Worm (Caenorhabditis elegans) whole organism, L3 larva: Measurements from ENCODE around the gene cht-4.

Experiments
- R02D3.7 ChIP-seq: fragments of 150-350 bp; optimal IDR thresholded peaks from 2 replicates; lab custom pipeline; 2014; ENCODE audit warnings: missing biosample characterization, missing genetic modification characterization
- aly-2 ChIP-seq: fragments of 150-350 bp; optimal IDR thresholded peaks from 2 replicates; lab custom pipeline; 2014; ENCODE audit warnings: missing biosample characterization, missing genetic modification characterization
- ama-1 ChIP-seq: fragments of 150-350 bp; optimal IDR thresholded peaks from 2 replicates; lab custom pipeline; 2018
- ceh-28 ChIP-seq: fragments of 150-350 bp; optimal IDR thresholded peaks from 2 replicates; lab custom pipeline; 2014; ENCODE audit warnings: missing biosample characterization, missing genetic modification reagents, missing genetic modification characterization
- ceh-82 ChIP-seq: fragments of 150-350 bp; optimal IDR thresholded peaks from 2 replicates; lab custom pipeline; 2014; ENCODE audit warnings: missing biosample characterization, missing genetic modification characterization
- ceh-9 ChIP-seq: sonication (generic microtip); optimal IDR thresholded peaks from 2 replicates; lab custom pipeline; 2018; ENCODE audit warnings: missing biosample characterization, missing genetic modification characterization
- daf-12 ChIP-seq: fragments of 150-350 bp; optimal IDR thresholded peaks from 2 replicates; lab custom pipeline; 2014; ENCODE audit warnings: missing biosample characterization, missing genetic modification reagents, missing genetic modification characterization
- egl-5 ChIP-seq: fragments of 150-350 bp; optimal IDR thresholded peaks from 2 replicates; lab custom pipeline; 2017; ENCODE audit warnings: missing biosample characterization, missing genetic modification reagents, missing genetic modification characterization, inconsistent platforms
- elt-1 ChIP-seq: fragments of 150-350 bp; optimal IDR thresholded peaks from 2 replicates; lab custom pipeline; 2014; ENCODE audit warnings: missing biosample characterization, missing genetic modification characterization
- elt-2 ChIP-seq: sonication (generic microtip); optimal IDR thresholded peaks from 2 replicates; lab custom pipeline; 2016; ENCODE audit warnings: missing genetic modification reagents, mild to moderate bottlenecking, missing genetic modification characterization, missing compliant biosample characterization
- elt-3 ChIP-seq, 3 experiments: fragments of 150-350 bp in 1 of 3; sonication (generic microtip) in 2 of 3; optimal IDR thresholded peaks; 2 replicates in 2 of 3; 4 replicates in 1 of 3; lab custom pipeline; 2014 to 2017; ENCODE audit warnings: missing biosample characterization in 3 of 3, missing genetic modification characterization in 3 of 3
- eor-1 ChIP-seq, 2 experiments: fragments of 150-350 bp; optimal IDR thresholded peaks; 2 replicates each; lab custom pipeline; 2014 to 2018; ENCODE audit warnings: missing biosample characterization in 2 of 2, missing genetic modification characterization in 2 of 2
- fkh-10 ChIP-seq: sonication (generic microtip); optimal IDR thresholded peaks from 2 replicates; lab custom pipeline; 2017; ENCODE audit warnings: missing biosample characterization, missing genetic modification reagents, missing genetic modification characterization
- fkh-2 ChIP-seq: fragments of 150-350 bp; optimal IDR thresholded peaks from 2 replicates; lab custom pipeline; 2014; ENCODE audit warnings: missing biosample characterization, missing genetic modification reagents, missing genetic modification characterization
- fos-1 ChIP-seq: fragments of 150-350 bp; optimal IDR thresholded peaks from 2 replicates; lab custom pipeline; 2014; ENCODE audit warnings: missing biosample characterization, missing genetic modification characterization
- hmg-11 ChIP-seq: sonication (generic microtip); optimal IDR thresholded peaks from 2 replicates; lab custom pipeline; 2016; ENCODE audit warnings: missing genetic modification characterization, missing compliant biosample characterization
- jun-1 ChIP-seq: fragments of 150-350 bp; optimal IDR thresholded peaks from 2 replicates; lab custom pipeline; 2014; ENCODE audit warnings: missing biosample characterization, missing genetic modification reagents, missing genetic modification characterization
- lin-15B ChIP-seq: fragments of 150-350 bp; optimal IDR thresholded peaks from 2 replicates; lab custom pipeline; 2014; ENCODE audit warnings: missing biosample characterization, missing genetic modification characterization
- lin-39 ChIP-seq: fragments of 150-350 bp; optimal IDR thresholded peaks from 2 replicates; lab custom pipeline; 2018; ENCODE audit warnings: missing biosample characterization, missing genetic modification reagents, missing genetic modification characterization
- lsy-12 ChIP-seq: sonication (generic microtip); optimal IDR thresholded peaks from 2 replicates; lab custom pipeline; 2016; ENCODE audit warnings: mild to moderate bottlenecking, missing genetic modification characterization, missing compliant biosample characterization
- mdl-1 ChIP-seq: fragments of 150-350 bp; optimal IDR thresholded peaks from 2 replicates; lab custom pipeline; 2014; ENCODE audit warnings: missing biosample characterization, missing genetic modification characterization
- nfya-1 ChIP-seq: sonication (generic microtip); optimal IDR thresholded peaks from 2 replicates; lab custom pipeline; 2017; ENCODE audit warnings: missing genetic modification characterization, mild to moderate bottlenecking, missing compliant biosample characterization, antibody characterized with exemption, moderate library complexity; ENCODE audit not compliant: insufficient read depth
- nhr-12 ChIP-seq: fragments of 150-350 bp; optimal IDR thresholded peaks from 2 replicates; lab custom pipeline; 2014; ENCODE audit warnings: missing biosample characterization, missing genetic modification characterization
- nhr-23 ChIP-seq: fragments of 150-350 bp; optimal IDR thresholded peaks from 2 replicates; lab custom pipeline; 2014; ENCODE audit warnings: missing biosample characterization, missing genetic modification reagents, missing genetic modification characterization
- nhr-237 ChIP-seq: fragments of 150-350 bp; optimal IDR thresholded peaks from 2 replicates; lab custom pipeline; 2014; ENCODE audit warnings: missing biosample characterization, missing genetic modification characterization
- nhr-43 ChIP-seq: sonication (generic microtip); optimal IDR thresholded peaks from 2 replicates; lab custom pipeline; 2016; ENCODE audit warnings: mild to moderate bottlenecking, missing genetic modification characterization, missing compliant biosample characterization; ENCODE audit not compliant: poor library complexity, severe bottlenecking
- nhr-67 ChIP-seq: fragments of 150-350 bp; optimal IDR thresholded peaks from 2 replicates; lab custom pipeline; 2014; ENCODE audit warnings: missing biosample characterization, missing genetic modification characterization
- nhr-76 ChIP-seq: fragments of 150-350 bp; sonication (generic microtip); optimal IDR thresholded peaks from 5 replicates; lab custom pipeline; 2014; ENCODE audit warnings: missing biosample characterization, missing genetic modification characterization
- pha-4 ChIP-seq: fragments of 150-350 bp; optimal IDR thresholded peaks from 2 replicates; lab custom pipeline; 2014; ENCODE audit warnings: missing biosample characterization, missing genetic modification reagents, missing genetic modification characterization
- pqm-1 ChIP-seq: fragments of 150-350 bp; optimal IDR thresholded peaks from 2 replicates; lab custom pipeline; 2017; ENCODE audit warnings: missing biosample characterization, missing genetic modification characterization, inconsistent platforms
- sea-2 ChIP-seq: fragments of 150-350 bp; sonication (generic microtip); optimal IDR thresholded peaks from 4 replicates; lab custom pipeline; 2014; ENCODE audit warnings: missing biosample characterization, missing genetic modification reagents, missing genetic modification characterization
- skn-1 ChIP-seq: fragments of 150-350 bp; optimal IDR thresholded peaks from 2 replicates; lab custom pipeline; 2014; ENCODE audit warnings: missing biosample characterization, missing genetic modification characterization
- snpc-4 ChIP-seq: fragments of 150-350 bp; optimal IDR thresholded peaks from 2 replicates; lab custom pipeline; 2014; ENCODE audit warnings: missing biosample characterization, missing genetic modification characterization
- unc-39 ChIP-seq: sonication (generic microtip); optimal IDR thresholded peaks from 4 replicates; lab custom pipeline; 2017; ENCODE audit warnings: missing biosample characterization, missing genetic modification characterization
- ztf-11 ChIP-seq: fragments of 150-350 bp; optimal IDR thresholded peaks from 2 replicates; lab custom pipeline; 2014; ENCODE audit warnings: missing biosample characterization, missing genetic modification characterization

cht-4 gene

DNA sequence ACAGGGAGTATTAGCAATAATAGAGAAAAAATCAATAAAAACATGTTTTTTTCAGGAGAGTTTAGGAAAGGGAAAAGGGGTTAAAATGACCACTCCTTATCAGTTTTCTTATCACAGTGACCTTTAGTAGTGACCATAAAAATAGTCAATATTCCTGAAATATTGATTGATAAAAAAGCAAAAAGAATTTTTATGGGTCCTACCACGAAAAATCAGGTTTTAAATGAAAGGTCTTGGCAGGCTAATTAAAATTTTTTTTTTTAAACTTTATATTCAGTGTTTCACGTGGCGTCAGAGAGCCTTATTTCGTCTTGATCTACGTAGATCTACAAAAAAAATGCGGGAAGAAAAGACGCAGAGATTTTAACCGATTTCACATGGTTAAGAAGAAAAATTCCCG lies at the start of gene cht-4:
TSS of gene cht-4 (minus strand) at position 101 of the 400 bp plus-strand sequence.
- no peak for TF ChIP-seq pha-4
- no peak for TF ChIP-seq skn-1 (tag; lab: Kevin White, UChicago)
- no peak for TF ChIP-seq ceh-9 (tag; lab: Kevin White, UChicago)
- TF ChIP-seq lin-15B (tag; lab: Kevin White, UChicago), result no peak
- no peak for TF ChIP-seq nhr-43 (tag; lab: Kevin White, UChicago)
- TF ChIP-seq daf-12 (tag; lab: Kevin White, UChicago), result no peak
- no peak for TF ChIP-seq hmg-11 (tag; lab: Kevin White, UChicago)
- no peak for TF ChIP-seq nhr-76 (tag; lab: Kevin White, UChicago)
- TF ChIP-seq nhr-67, result no peak
- no peak for TF ChIP-seq lsy-12
- no peak for TF ChIP-seq R02D3.7 (tag; lab: Kevin White, UChicago)
- TF ChIP-seq nfya-1, result no peak
- no peak for TF ChIP-seq elt-2 (tag; lab: Kevin White, UChicago)
- TF ChIP-seq nhr-12 (tag; lab: Kevin White, UChicago), result no peak

DNA sequence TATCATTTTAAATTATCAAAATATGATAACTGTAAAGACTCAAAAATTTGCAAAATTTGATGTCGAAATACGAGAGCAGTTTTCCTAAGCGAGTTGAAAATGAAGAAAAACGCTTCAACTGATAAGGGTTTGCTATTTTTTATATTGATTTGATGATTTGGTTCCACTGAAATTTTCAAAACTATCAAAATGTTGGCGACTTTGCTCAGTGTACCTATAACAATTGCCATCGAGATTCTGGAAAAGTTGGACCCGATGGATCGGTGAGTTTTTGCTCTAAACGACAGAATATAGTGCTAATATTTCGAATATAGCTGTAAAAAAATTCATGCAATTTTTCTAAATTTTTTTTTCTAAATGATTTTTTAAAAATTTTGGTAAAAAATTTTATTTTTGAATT lies 48.5 kb upstream of the cht-4 start, which contains the start of the genes fbxa-13 and Y22D7AR.2:
TSS of gene fbxa-13 (minus strand) at position 101 of the 400 bp plus-strand sequence.
TSS of gene Y22D7AR.2 (plus strand) at position 148 of the 400 bp plus-strand sequence.
- TF ChIP-seq pqm-1 (no peak), nfya-1 (no peak), lsy-12 (no peak), fos-1 (tag; lab: Kevin White, UChicago) (no peak)

DNA sequence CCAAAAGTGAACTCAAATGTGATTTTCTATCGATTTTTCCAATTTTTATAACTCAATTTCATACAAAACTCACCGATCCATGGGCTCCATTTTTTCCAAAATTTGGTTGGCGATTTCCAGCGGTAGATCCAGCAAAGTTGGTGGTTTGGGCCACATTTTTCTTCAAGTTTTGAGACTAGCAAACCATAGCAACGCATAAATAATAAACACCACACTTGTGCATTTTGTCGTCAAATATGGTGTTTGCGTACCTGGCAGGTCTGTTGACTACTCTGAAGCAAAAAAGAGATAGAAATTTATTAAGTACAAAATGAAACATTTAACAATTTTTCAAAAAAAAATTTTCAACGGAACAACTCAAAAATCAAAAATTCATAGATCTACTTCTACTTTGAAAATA lies 48.1 kb upstream of the cht-4 start:
- TF ChIP-seq lin-15B (tag; lab: Kevin White, UChicago) (peak; percentile 13), elt-2 (tag; lab: Kevin White, UChicago) (no peak), nhr-43 (tag; lab: Kevin White, UChicago) (no peak), unc-39 (tag; lab: Kevin White, UChicago) (no peak), mdl-1 (tag; lab: Kevin White, UChicago) (no peak), nhr-237 (tag; lab: Kevin White, UChicago) (no peak), hmg-11 (tag; lab: Kevin White, UChicago) (peak; percentile 68), nfya-1 (no peak)

- no peak for TF ChIP-seq elt-3 (tag; optimal IDR thresholded peaks at IDR 0.05; lab: Kevin White, UChicago)
These were observed 46.7 kb upstream of the cht-4 start for ce11 chrIII:1704020-1704419.

- no peak for TF ChIP-seq ceh-82 (tag; lab: Kevin White, UChicago)
- no peak for TF ChIP-seq ama-1 (lab: Kevin White, UChicago)
- TF ChIP-seq snpc-4 (tag; lab: Kevin White, UChicago), result no peak
- TF ChIP-seq egl-5 (tag; lab: Kevin White, UChicago), result no peak
These were observed 45.1 kb upstream of the cht-4 start, which contains the start of gene spex-3 for ce11 chrIII:1702337-1702736. spex-3 (minus strand) TSS chrIII:1702437.

- TF ChIP-seq ceh-28 (tag; lab: Kevin White, UChicago), result no peak
- TF ChIP-seq jun-1 (tag; lab: Kevin White, UChicago), result no peak
- TF ChIP-seq elt-2 (tag; lab: Kevin White, UChicago), result peak; percentile 83
- TF ChIP-seq pha-4, result peak; percentile 12
- peak; percentile 32 for TF ChIP-seq pqm-1
These were observed 41.6 kb upstream of the cht-4 start, which contains the start of gene fbxa-74 for ce11 chrIII:1698842-1699241. fbxa-74 (minus strand) TSS chrIII:1698986.

ce11 chrIII:1695006-1695405 lies 37.7 kb upstream of the cht-4 start, which contains the start of gene srd-64:
srd-64 (minus strand) TSS chrIII:1695106.
- TF ChIP-seq nhr-43 (tag; lab: Kevin White, UChicago) (no peak), nfya-1 (no peak), eor-1 (tag; optimal IDR thresholded peaks at IDR 0.05; lab: Kevin White, UChicago) (no peak), jun-1 (tag; lab: Kevin White, UChicago) (no peak), lin-39 (tag; lab: Kevin White, UChicago) (no peak), aly-2 (tag; lab: Kevin White, UChicago) (no peak), ztf-11 (tag; lab: Kevin White, UChicago) (no peak), sea-2 (no peak), egl-5 (tag; lab: Kevin White, UChicago) (no peak), fkh-10 (GFP tag; lab: Kevin White, UChicago) (no peak), fkh-2 (tag; lab: Kevin White, UChicago) (no peak), nhr-237 (tag; lab: Kevin White, UChicago) (no peak), nhr-67 (no peak), nhr-23 (no peak), elt-1 (tag; lab: Kevin White, UChicago) (no peak), ceh-9 (tag; lab: Kevin White, UChicago) (no peak), hmg-11 (tag; lab: Kevin White, UChicago) (no peak), lin-15B (tag; lab: Kevin White, UChicago) (no peak), elt-3 (tag; optimal IDR thresholded peaks at IDR 0.05; lab: Kevin White, UChicago) (no peak)
